Worm (Caenorhabditis elegans) whole organism, young adult: ENCODE results near the gene cdc-14.

ENCODE experiments used
- B0019.2 ChIP-seq: fragments of 200-800 bp; sonication (Bioruptor generic); conservative IDR thresholded peaks from 2 replicates; pipeline ENCODE4 v1.3.6; 2022; ENCODE audit warnings: missing genetic modification reagents, missing genetic modification characterization, missing compliant biosample characterization
- B0035.1 ChIP-seq: sonication (generic microtip); optimal IDR thresholded peaks from 2 replicates; lab custom pipeline; 2016; ENCODE audit warnings: missing genetic modification characterization, mild to moderate bottlenecking, missing compliant biosample characterization, missing genotype, missing genetic modification reagents
- B0261.1 ChIP-seq: sonication (generic microtip); optimal IDR thresholded peaks from 2 replicates; lab custom pipeline; 2016; ENCODE audit warnings: mild to moderate bottlenecking, missing genetic modification characterization, moderate library complexity, missing compliant biosample characterization
- D2030.7 ChIP-seq: fragments of 200-800 bp; sonication (Bioruptor generic); IDR thresholded peaks from 2 replicates; pipeline ENCODE4 v1.3.6; 2022; ENCODE audit warnings: missing genetic modification reagents, missing genetic modification characterization, missing compliant biosample characterization
- F37B4.10 ChIP-seq: fragments of 200-800 bp; sonication (Bioruptor generic); IDR thresholded peaks from 2 replicates; pipeline ENCODE4 v1.3.6; 2022; ENCODE audit warnings: missing genetic modification characterization, missing compliant biosample characterization
- F39B2.1 ChIP-seq: fragments of 200-800 bp; sonication (Bioruptor generic); IDR thresholded peaks from 2 replicates; pipeline ENCODE4 v1.3.6; 2022; ENCODE audit warnings: missing genetic modification reagents, missing genetic modification characterization, missing compliant biosample characterization
- F57C9.4 ChIP-seq: sonication (generic microtip); optimal IDR thresholded peaks from 2 replicates; lab custom pipeline; 2017; ENCODE audit warnings: mild to moderate bottlenecking, missing genetic modification characterization, missing compliant biosample characterization
- K11D2.4 ChIP-seq: fragments of 200-800 bp; sonication (Bioruptor generic); IDR thresholded peaks from 2 replicates; pipeline ENCODE4 v1.3.6; 2022; ENCODE audit warnings: missing genetic modification reagents, missing genetic modification characterization, missing compliant biosample characterization
- K12H6.12 ChIP-seq: fragments of 200-800 bp; sonication (Bioruptor generic); optimal IDR thresholded peaks from 2 replicates; lab custom pipeline; 2018; ENCODE audit warnings: mild to moderate bottlenecking, missing genetic modification characterization, missing compliant biosample characterization
- T26A5.8 ChIP-seq: sonication (generic microtip); optimal IDR thresholded peaks from 2 replicates; lab custom pipeline; 2016; ENCODE audit warnings: missing genetic modification characterization, missing compliant biosample characterization
- Y53F4B.3 ChIP-seq: fragments of 200-800 bp; sonication (Bioruptor generic); IDR thresholded peaks from 2 replicates; pipeline ENCODE4 v1.3.6; 2022; ENCODE audit warnings: missing genetic modification reagents, missing genetic modification characterization, missing compliant biosample characterization
- Y95B8A.8 ChIP-seq: fragments of 200-800 bp; sonication (Bioruptor generic); IDR thresholded peaks from 2 replicates; pipeline ENCODE4 v1.3.6; 2022; ENCODE audit warnings: missing genetic modification reagents, missing genetic modification characterization, missing compliant biosample characterization
- aptf-2 ChIP-seq: fragments of 200-800 bp; sonication (Bioruptor generic); conservative IDR thresholded peaks from 2 replicates; pipeline ENCODE4 v1.3.6; 2022; ENCODE audit warnings: missing genetic modification reagents, missing genetic modification characterization, missing compliant biosample characterization
- atf-7 ChIP-seq: sonication (generic microtip); optimal IDR thresholded peaks from 2 replicates; lab custom pipeline; 2017; ENCODE audit warnings: mild to moderate bottlenecking, missing genetic modification characterization, missing compliant biosample characterization
- attf-5 ChIP-seq: fragments of 200-800 bp; sonication (Bioruptor generic); optimal IDR thresholded peaks from 2 replicates; lab custom pipeline; 2018; ENCODE audit warnings: mild to moderate bottlenecking, missing genetic modification characterization, missing compliant biosample characterization
- bed-1 ChIP-seq: fragments of 200-800 bp; sonication (Bioruptor generic); IDR thresholded peaks from 2 replicates; pipeline ENCODE4 v1.3.6; 2022; ENCODE audit warnings: missing genetic modification reagents, missing genetic modification characterization, missing compliant biosample characterization
- cebp-1 ChIP-seq, 2 experiments: fragments of 200-800 bp in 1 of 2; sonication (Bioruptor generic) in 1 of 2; sonication (generic microtip) in 1 of 2; IDR thresholded peaks in 1 of 2; optimal IDR thresholded peaks in 1 of 2; 2 replicates each; pipeline versions ENCODE4 v1.3.6 to Lab custom; 2017 to 2022; ENCODE audit warnings: missing compliant biosample characterization in 2 of 2, missing genetic modification characterization in 2 of 2, mild to moderate bottlenecking in 1 of 2, missing genetic modification reagents in 1 of 2, moderate library complexity in 1 of 2
- ceh-100 ChIP-seq: fragments of 200-800 bp; sonication (Bioruptor generic); IDR thresholded peaks from 2 replicates; pipeline ENCODE4 v1.3.6; 2022; ENCODE audit warnings: missing genetic modification reagents, missing genetic modification characterization, missing compliant biosample characterization
- die-1 ChIP-seq: sonication (generic microtip); optimal IDR thresholded peaks from 2 replicates; lab custom pipeline; 2016; ENCODE audit warnings: missing genotype, mild to moderate bottlenecking, missing genetic modification characterization, missing compliant biosample characterization
- dpl-1 ChIP-seq: fragments of 150-350 bp; optimal IDR thresholded peaks from 2 replicates; lab custom pipeline; 2014; ENCODE audit warnings: missing biosample characterization, missing genetic modification reagents, missing genetic modification characterization
- efl-1 ChIP-seq: fragments of 150-350 bp; optimal IDR thresholded peaks from 2 replicates; lab custom pipeline; 2014; ENCODE audit warnings: missing biosample characterization, missing genetic modification reagents, missing genetic modification characterization
- egl-44 ChIP-seq: fragments of 200-800 bp; sonication (Bioruptor generic); IDR thresholded peaks from 2 replicates; pipeline ENCODE4 v1.3.6; 2022; ENCODE audit warnings: missing genetic modification reagents, missing genetic modification characterization, missing compliant biosample characterization
- ekl-4 ChIP-seq: fragments of 200-800 bp; sonication (Bioruptor generic); IDR thresholded peaks from 2 replicates; pipeline ENCODE4 v1.3.6; 2022; ENCODE audit warnings: missing genetic modification reagents, missing genetic modification characterization, missing compliant biosample characterization
- hlh-12 ChIP-seq: sonication (generic microtip); optimal IDR thresholded peaks from 2 replicates; lab custom pipeline; 2016; ENCODE audit warnings: missing genetic modification characterization, missing compliant biosample characterization
- hmg-1.2 ChIP-seq: fragments of 200-800 bp; sonication (Bioruptor generic); IDR thresholded peaks from 2 replicates; pipeline ENCODE4 v1.3.6; 2022; ENCODE audit warnings: missing genetic modification reagents, missing genetic modification characterization, missing compliant biosample characterization
- hmg-20 ChIP-seq: fragments of 200-800 bp; sonication (Bioruptor generic); IDR thresholded peaks from 2 replicates; pipeline ENCODE4 v1.3.6; 2022; ENCODE audit warnings: missing genetic modification reagents, missing genetic modification characterization, missing compliant biosample characterization
- hrde-1 ChIP-seq: sonication (generic microtip); optimal IDR thresholded peaks from 2 replicates; lab custom pipeline; 2016; ENCODE audit warnings: missing genetic modification characterization, mild to moderate bottlenecking, missing compliant biosample characterization, moderate library complexity, missing genotype, missing genetic modification reagents, borderline replicate concordance
- lin-26 ChIP-seq: fragments of 200-800 bp; sonication (Bioruptor generic); IDR thresholded peaks from 2 replicates; pipeline ENCODE4 v1.3.6; 2022; ENCODE audit warnings: missing genetic modification reagents, missing genetic modification characterization, missing compliant biosample characterization
- lin-54 ChIP-seq: fragments of 200-800 bp; sonication (Bioruptor generic); optimal IDR thresholded peaks from 2 replicates; lab custom pipeline; 2018; ENCODE audit warnings: mild to moderate bottlenecking, missing genetic modification characterization, missing compliant biosample characterization
- lir-1 ChIP-seq: fragments of 200-800 bp; sonication (Bioruptor generic); conservative IDR thresholded peaks from 2 replicates; pipeline ENCODE4 v1.3.6; 2022; ENCODE audit warnings: missing genetic modification reagents, missing genetic modification characterization, missing compliant biosample characterization
- mcd-1 ChIP-seq: fragments of 200-800 bp; sonication (Bioruptor generic); IDR thresholded peaks from 2 replicates; pipeline ENCODE4 v1.3.6; 2022; ENCODE audit warnings: missing genetic modification reagents, missing genetic modification characterization, missing compliant biosample characterization
- nfyb-1 ChIP-seq: fragments of 200-800 bp; sonication (Bioruptor generic); IDR thresholded peaks from 2 replicates; pipeline ENCODE4 v1.3.6; 2022; ENCODE audit warnings: missing genetic modification reagents, missing genetic modification characterization, missing compliant biosample characterization
- nhr-80 ChIP-seq: sonication (generic microtip); optimal IDR thresholded peaks from 2 replicates; lab custom pipeline; 2016; ENCODE audit warnings: missing genetic modification characterization, missing compliant biosample characterization
- pha-4 ChIP-seq: fragments of 150-350 bp; sonication (generic microtip); optimal IDR thresholded peaks from 2 replicates; lab custom pipeline; 2014; ENCODE audit warnings: missing biosample characterization, missing genetic modification reagents, missing genetic modification characterization
- rec-8 ChIP-seq, 2 experiments: sonication (generic microtip); optimal IDR thresholded peaks; 2 replicates each; lab custom pipeline; 2016; ENCODE audit warnings: mild to moderate bottlenecking in 2 of 2, missing genetic modification characterization in 2 of 2, missing genetic modification reagents in 2 of 2, missing genotype in 2 of 2, missing biosample characterization in 1 of 2, missing compliant biosample characterization in 1 of 2, moderate library complexity in 1 of 2
- rpc-1 ChIP-seq, 2 experiments: fragments of 150-350 bp in 1 of 2; sonication (generic microtip) in 1 of 2; optimal IDR thresholded peaks; 2 replicates each; lab custom pipeline; 2014 to 2018; ENCODE audit warnings: missing biosample characterization in 1 of 2, missing genetic modification characterization in 1 of 2, missing genetic modification reagents in 1 of 2, missing genotype in 1 of 2
- snpc-1.1 ChIP-seq: sonication (generic microtip); optimal IDR thresholded peaks from 2 replicates; lab custom pipeline; 2017; ENCODE audit warnings: missing genetic modification characterization, mild to moderate bottlenecking, missing compliant biosample characterization, antibody characterized with exemption, moderate library complexity, missing genotype, missing genetic modification reagents; ENCODE audit not compliant: insufficient read depth
- snpc-3.4 ChIP-seq: sonication (generic microtip); optimal IDR thresholded peaks from 2 replicates; lab custom pipeline; 2017; ENCODE audit warnings: missing genetic modification characterization, mild to moderate bottlenecking, missing compliant biosample characterization, antibody characterized with exemption, moderate library complexity, missing genotype, missing genetic modification reagents
- snpc-4 ChIP-seq, 5 experiments: fragments of 150-350 bp in 1 of 5; sonication (generic microtip) in 4 of 5; optimal IDR thresholded peaks; 2 replicates each; lab custom pipeline; 2014 to 2018; ENCODE audit warnings: missing genetic modification characterization in 5 of 5, missing biosample characterization in 3 of 5, antibody characterized with exemption in 2 of 5, mild to moderate bottlenecking in 2 of 5, missing compliant biosample characterization in 2 of 5, missing genotype in 2 of 5, moderate library complexity in 2 of 5, missing genetic modification reagents in 1 of 5
- somi-1 ChIP-seq: fragments of 200-800 bp; sonication (Bioruptor generic); optimal IDR thresholded peaks from 2 replicates; lab custom pipeline; 2018; ENCODE audit warnings: mild to moderate bottlenecking, missing genetic modification characterization, missing compliant biosample characterization
- unc-130 ChIP-seq: sonication (generic microtip); optimal IDR thresholded peaks from 2 replicates; lab custom pipeline; 2016; ENCODE audit warnings: missing genetic modification reagents, missing genetic modification characterization, missing compliant biosample characterization
- unc-62 ChIP-seq: fragments of 150-350 bp; optimal IDR thresholded peaks from 2 replicates; lab custom pipeline; 2014; ENCODE audit warnings: missing biosample characterization, missing genetic modification reagents, missing genetic modification characterization
- xnd-1 ChIP-seq: sonication (generic microtip); optimal IDR thresholded peaks from 2 replicates; lab custom pipeline; 2016; ENCODE audit warnings: missing genotype, missing genetic modification reagents, missing genetic modification characterization, missing compliant biosample characterization
- zfh-2 ChIP-seq: fragments of 200-800 bp; sonication (Bioruptor generic); conservative IDR thresholded peaks from 2 replicates; pipeline ENCODE4 v1.3.6; 2022; ENCODE audit warnings: missing genetic modification reagents, missing genetic modification characterization, missing compliant biosample characterization
- zim-3 ChIP-seq: sonication (generic microtip); optimal IDR thresholded peaks from 2 replicates; lab custom pipeline; 2017; ENCODE audit warnings: mild to moderate bottlenecking, missing genetic modification characterization, moderate library complexity, missing compliant biosample characterization
- ztf-6 ChIP-seq: fragments of 200-800 bp; sonication (Bioruptor generic); IDR thresholded peaks from 2 replicates; pipeline ENCODE4 v1.3.6; 2022; ENCODE audit warnings: missing genetic modification reagents, missing genetic modification characterization, missing compliant biosample characterization

cdc-14 gene

ce11 chrII:5572082-5572746 lies 21.0 kb downstream of the cdc-14 start (continued):
- TF ChIP-seq K12H6.12 (tag; lab: Kevin White, UChicago) (no peak), cebp-1 (GFP tag; IDR thresholded peaks at IDR 0.05; lab: Robert Waterston, UW) (no peak), cebp-1 (tag; optimal IDR thresholded peaks at IDR 0.05; lab: Kevin White, UChicago) (peak; percentile 28), hrde-1 (tag; lab: Kevin White, UChicago) (no peak), D2030.7 (no peak), hmg-20 (GFP tag; lab: Robert Waterston, UW) (no peak), zfh-2 (GFP tag; lab: Robert Waterston, UW) (no peak), ekl-4 (GFP tag; lab: Robert Waterston, UW) (no peak; the same call in 1 of the 2 replicates), B0019.2 (no peak), T26A5.8 (tag; lab: Kevin White, UChicago) (no peak), Y53F4B.3 (no peak), rec-8 (tag; optimal IDR thresholded peaks at IDR 0.05; lab: Kevin White, UChicago) (no peak), K11D2.4 (GFP tag; lab: Robert Waterston, UW) (no peak), dpl-1 (GFP tag; lab: Kevin White, UChicago) (no peak), snpc-4 (GFP tag; optimal IDR thresholded peaks at IDR 0.05; lab: Kevin White, UChicago) (no peak), snpc-4 (tag; optimal IDR thresholded peaks at IDR 0.05; lab: Kevin White, UChicago) (peak in 1 of 4 experiments; percentile 51), nfyb-1 (no peak; the same call in 1 of the 2 replicates), snpc-3.4 (tag; lab: Kevin White, UChicago) (no peak), efl-1 (no peak), Y95B8A.8 (no peak), snpc-1.1 (no peak), die-1 (tag; lab: Kevin White, UChicago) (no peak), mcd-1 (GFP tag; lab: Robert Waterston, UW) (no peak), attf-5 (GFP tag; lab: Kevin White, UChicago) (peak; percentile 5), lir-1 (GFP tag; lab: Robert Waterston, UW) (no peak), B0261.1 (tag; lab: Kevin White, UChicago) (no peak), hmg-1.2 (GFP tag; lab: Robert Waterston, UW) (0 out of 2 replicates have a peak, but pooled peaks have one; percentile 32), B0035.1 (no peak), ceh-100 (no peak), atf-7 (tag; lab: Kevin White, UChicago) (peak; percentile 7), hlh-12 (tag; lab: Kevin White, UChicago) (no peak), somi-1 (GFP tag; lab: Kevin White, UChicago) (no peak), lin-54 (GFP tag; lab: Kevin White, UChicago) (no peak), F57C9.4 (no peak), egl-44 (GFP tag; lab: Robert Waterston, UW) (no peak), xnd-1 (no peak), aptf-2 (no peak), lin-26 (GFP tag; lab: Robert Waterston, UW) (no peak), unc-130 (GFP tag; lab: Kevin White, UChicago) (no peak), F39B2.1 (GFP tag; lab: Robert Waterston, UW) (no peak), bed-1 (no peak), F37B4.10 (GFP tag; lab: Robert Waterston, UW) (no peak), unc-62 (GFP tag; lab: Kevin White, UChicago) (no peak), rpc-1 (optimal IDR thresholded peaks at IDR 0.05; lab: Kevin White, UChicago) (no peak), rpc-1 (tag; optimal IDR thresholded peaks at IDR 0.05; lab: Kevin White, UChicago) (no peak), ztf-6 (GFP tag; lab: Robert Waterston, UW) (no peak), pha-4 (tag; lab: Kevin White, UChicago) (no peak), nhr-80 (peak; percentile 38), zim-3 (tag; lab: Kevin White, UChicago) (no peak)
